Worm (Caenorhabditis elegans): ENCODE measurements around the gene lsd-1.

lsd-1 gene

DNA sequence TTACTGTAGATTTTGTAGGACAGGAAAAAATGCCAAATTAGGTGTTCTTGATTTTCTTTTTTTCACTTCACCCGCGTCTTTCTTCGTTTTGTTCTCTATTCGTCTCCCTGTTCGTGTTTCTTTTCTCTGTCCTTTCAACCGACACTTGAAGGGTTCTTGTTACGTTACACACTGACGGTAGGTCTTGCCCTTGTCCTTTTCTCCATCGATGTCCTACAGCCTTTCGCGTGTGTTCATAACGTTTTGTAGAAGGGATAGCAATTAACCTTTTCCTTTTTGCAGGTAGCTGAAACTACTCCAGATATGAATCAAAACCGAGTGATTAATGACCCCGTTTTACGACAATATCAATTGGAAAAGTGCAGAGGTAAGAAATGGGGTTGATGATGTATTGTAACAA lies 24.5 kb upstream of the lsd-1 start, which contains the start of gene F55G7.1:
Gene F55G7.1, plus strand, starts transcription at position 276 of the 400 bp plus-strand sequence.
- TF ChIP-seq fkh-2 (tag; optimal IDR thresholded peaks at IDR 0.05) (no peak), nhr-43 (tag; optimal IDR thresholded peaks at IDR 0.05; ENCODE audit: poor library complexity, severe bottlenecking) (peak; percentile 71), elt-2 (tag; optimal IDR thresholded peaks at IDR 0.05) (peak; percentile 28), snpc-4 (tag; optimal IDR thresholded peaks at IDR 0.05) (peak; percentile 86), pha-4 (tag; optimal IDR thresholded peaks at IDR 0.05) (no peak), ceh-9 (tag; optimal IDR thresholded peaks at IDR 0.05) (no peak), elt-3 (tag; optimal IDR thresholded peaks at IDR 0.05) (peak in 1 of 3 experiments; percentile 37), nfya-1 (tag; optimal IDR thresholded peaks at IDR 0.05; ENCODE audit: insufficient read depth) (peak; percentile 25), lsy-12 (tag; optimal IDR thresholded peaks at IDR 0.05) (peak; percentile 9), tbx-2 (tag; optimal IDR thresholded peaks at IDR 0.05) (peak; percentile 66), ztf-11 (tag; optimal IDR thresholded peaks at IDR 0.05) (no peak), ZK546.5 (tag; optimal IDR thresholded peaks at IDR 0.05) (no peak), nhr-25 (tag; optimal IDR thresholded peaks at IDR 0.05) (peak; percentile 83), ceh-82 (tag; optimal IDR thresholded peaks at IDR 0.05) (peak; percentile 43), unc-39 (tag; optimal IDR thresholded peaks at IDR 0.05) (no peak), nhr-77 (tag; optimal IDR thresholded peaks at IDR 0.05) (peak; percentile 82), skn-1 (tag; optimal IDR thresholded peaks at IDR 0.05) (peak; percentile 19), jun-1 (tag; optimal IDR thresholded peaks at IDR 0.05) (peak; percentile 20), hmg-11 (tag; optimal IDR thresholded peaks at IDR 0.05) (peak; percentile 20), ceh-28 (tag; optimal IDR thresholded peaks at IDR 0.05) (peak; percentile 74)

ce11 chrX:11925243-11925642 lies 23.4 kb upstream of the lsd-1 start:
- TF ChIP-seq lin-15B (tag; optimal IDR thresholded peaks at IDR 0.05), result no peak
- TF ChIP-seq elt-2 (tag; optimal IDR thresholded peaks at IDR 0.05), result peak; percentile 77
- TF ChIP-seq pqm-1 (tag; optimal IDR thresholded peaks at IDR 0.05), result peak; percentile 3

DNA sequence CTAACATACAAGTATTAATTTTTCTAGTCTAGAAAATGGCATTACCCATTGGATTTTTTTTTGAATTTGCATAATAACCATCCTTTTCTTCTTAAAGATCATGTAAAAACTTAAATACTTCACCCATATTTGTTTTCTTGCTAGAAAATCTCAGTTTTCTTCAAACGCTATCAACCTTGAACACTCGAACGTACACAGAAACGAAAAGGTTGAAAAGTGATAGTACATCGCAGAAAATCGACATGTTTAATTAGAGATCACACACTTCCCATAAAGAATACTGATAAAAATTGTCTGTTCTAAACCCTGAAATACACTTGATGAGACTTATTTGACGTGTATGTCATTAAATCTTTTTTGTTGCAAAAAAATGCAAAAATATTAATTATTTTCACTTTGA lies 21.1 kb upstream of the lsd-1 start, which contains the start of gene F55G7.4:
Gene F55G7.4, plus strand, starts transcription at position 301 of the 400 bp plus-strand sequence.
- TF ChIP-seq fkh-10 (GFP tag; optimal IDR thresholded peaks at IDR 0.05) (no peak), jun-1 (tag; optimal IDR thresholded peaks at IDR 0.05) (no peak), nhr-67 (tag; optimal IDR thresholded peaks at IDR 0.05) (no peak), nfya-1 (tag; optimal IDR thresholded peaks at IDR 0.05; ENCODE audit: insufficient read depth) (no peak), nhr-28 (tag; optimal IDR thresholded peaks at IDR 0.05) (no peak), mml-1 (tag; optimal IDR thresholded peaks at IDR 0.05) (no peak), nhr-77 (tag; optimal IDR thresholded peaks at IDR 0.05) (no peak), pqm-1 (tag; optimal IDR thresholded peaks at IDR 0.05) (no peak), R02D3.7 (tag; optimal IDR thresholded peaks at IDR 0.05) (no peak), egl-27 (tag; optimal IDR thresholded peaks at IDR 0.05) (no peak), daf-12 (tag; optimal IDR thresholded peaks at IDR 0.05) (no peak), pha-4 (tag; optimal IDR thresholded peaks at IDR 0.05) (no peak)

DNA sequence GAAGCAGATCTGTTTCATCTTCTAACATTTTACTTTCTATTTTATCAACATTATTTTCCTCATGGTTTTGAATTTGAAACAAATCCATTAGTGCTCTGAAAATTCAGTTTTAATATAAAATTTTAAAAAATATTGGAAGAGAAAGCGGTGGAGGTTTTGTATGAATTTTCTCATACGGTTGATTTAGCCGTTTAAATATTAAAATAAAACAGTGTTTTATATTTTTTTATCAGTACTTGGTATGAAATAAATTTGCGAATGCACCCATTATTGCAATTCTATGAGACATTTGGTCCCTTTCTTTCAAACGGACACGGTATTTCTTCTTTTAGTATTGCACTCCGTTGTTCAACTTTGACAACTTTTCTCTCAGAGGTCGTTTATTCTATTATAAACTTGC lies 17.1 kb upstream of the lsd-1 start, which contains the start of gene dot-1.4:
Gene dot-1.4, minus strand, starts transcription at position 101 of the 400 bp plus-strand sequence.
- TF ChIP-seq hmg-11 (tag; optimal IDR thresholded peaks at IDR 0.05) (no peak), ceh-28 (tag; optimal IDR thresholded peaks at IDR 0.05) (no peak), fos-1 (tag; optimal IDR thresholded peaks at IDR 0.05) (no peak)

DNA sequence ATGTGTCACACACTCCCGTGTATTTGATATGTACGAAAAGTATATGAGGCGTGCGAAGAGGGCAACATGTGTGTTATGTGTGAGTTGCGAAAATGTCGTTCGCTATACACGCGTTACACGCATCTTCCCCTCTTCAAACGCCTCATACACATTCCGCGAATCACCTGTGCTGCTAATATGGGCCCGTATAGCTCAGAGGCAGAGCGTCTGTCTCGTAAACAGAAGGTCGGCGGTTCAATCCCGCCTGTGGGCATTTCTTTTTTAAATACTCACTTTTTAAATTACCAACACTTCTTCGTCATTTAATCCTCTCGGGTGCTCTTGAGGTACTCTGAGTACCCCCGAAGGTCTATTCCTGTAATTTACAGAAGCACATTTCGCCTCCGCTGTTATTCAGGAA lies 15.1 kb upstream of the lsd-1 start:
- no peak for TF ChIP-seq ztf-4 (tag; optimal IDR thresholded peaks at IDR 0.05)
- TF ChIP-seq lin-39 (tag; optimal IDR thresholded peaks at IDR 0.05), result no peak
- no peak for TF ChIP-seq fos-1 (tag; optimal IDR thresholded peaks at IDR 0.05)
- no peak for TF ChIP-seq ceh-16 (tag; optimal IDR thresholded peaks at IDR 0.05)
- no peak for TF ChIP-seq nhr-11 (tag; optimal IDR thresholded peaks at IDR 0.05)
- no peak for TF ChIP-seq mdl-1 (tag; optimal IDR thresholded peaks at IDR 0.05)
- no peak for TF ChIP-seq snpc-4 (tag; optimal IDR thresholded peaks at IDR 0.05)
- TF ChIP-seq ceh-9 (tag; optimal IDR thresholded peaks at IDR 0.05), result no peak
- TF ChIP-seq fkh-2 (tag; optimal IDR thresholded peaks at IDR 0.05), result no peak
- no peak for TF ChIP-seq nhr-43 (tag; optimal IDR thresholded peaks at IDR 0.05; ENCODE audit: poor library complexity, severe bottlenecking)
- no peak for TF ChIP-seq nhr-25 (tag; optimal IDR thresholded peaks at IDR 0.05)
- TF ChIP-seq egl-5 (tag; optimal IDR thresholded peaks at IDR 0.05), result no peak
- TF ChIP-seq ceh-82 (tag; optimal IDR thresholded peaks at IDR 0.05), result no peak
- TF ChIP-seq ZK546.5 (tag; optimal IDR thresholded peaks at IDR 0.05), result no peak
- TF ChIP-seq ama-1 (optimal IDR thresholded peaks at IDR 0.05), result no peak
- TF ChIP-seq nhr-237 (tag; optimal IDR thresholded peaks at IDR 0.05), result no peak
